Fruit fly (Drosophila melanogaster) whole organism, embryonic: ENCODE measurements around the gene Sec61alpha.

Experiments
- ATbp ChIP-seq: fragments of 200-800 bp; sonication (Bioruptor generic); optimal IDR thresholded peaks from 2 replicates; lab custom pipeline; 2017; ENCODE audit warnings: missing biosample characterization, mild to moderate bottlenecking, missing genetic modification characterization, missing genetic modification reagents
- Atf-2 ChIP-seq: fragments of 200-800 bp; sonication (Bioruptor generic); optimal IDR thresholded peaks from 2 replicates; lab custom pipeline; 2016; ENCODE audit warnings: missing biosample characterization, missing genetic modification characterization
- B-H2 ChIP-seq: fragments of 200-800 bp; sonication (Bioruptor generic); optimal IDR thresholded peaks from 2 replicates; lab custom pipeline; 2018; ENCODE audit warnings: missing biosample characterization, mild to moderate bottlenecking, missing genetic modification characterization
- CG1024 ChIP-seq: fragments of 200-800 bp; sonication (Bioruptor generic); IDR thresholded peaks from 2 replicates; pipeline ENCODE4 v1.3.6; 2022; ENCODE audit warnings: missing biosample characterization, missing genetic modification characterization
- CG10543 ChIP-seq: fragments of 200-800 bp; sonication (Bioruptor generic); optimal IDR thresholded peaks from 3 replicates; lab custom pipeline; 2017; ENCODE audit warnings: missing biosample characterization, mild to moderate bottlenecking, missing genetic modification characterization, moderate library complexity
- CG10565 ChIP-seq: fragments of 200-800 bp; sonication (Bioruptor generic); optimal IDR thresholded peaks from 3 replicates; lab custom pipeline; 2016; ENCODE audit warnings: missing biosample characterization, mild to moderate bottlenecking, missing genetic modification characterization
- CG12744 ChIP-seq: fragments of 200-800 bp; sonication (Bioruptor generic); optimal IDR thresholded peaks from 2 replicates; lab custom pipeline; 2016; ENCODE audit warnings: missing biosample characterization, missing genetic modification characterization
- CG13624 ChIP-seq: fragments of 200-800 bp; sonication (Bioruptor generic); optimal IDR thresholded peaks from 2 replicates; lab custom pipeline; 2016; ENCODE audit warnings: missing biosample characterization, missing genetic modification characterization
- CG14710 ChIP-seq: fragments of 200-800 bp; sonication (Bioruptor generic); optimal IDR thresholded peaks from 3 replicates; lab custom pipeline; 2019; ENCODE audit warnings: missing biosample characterization, mild to moderate bottlenecking, missing genetic modification characterization, moderate library complexity
- CG18262 ChIP-seq: fragments of 200-800 bp; optimal IDR thresholded peaks from 3 replicates; lab custom pipeline; 2019; ENCODE audit warnings: missing biosample characterization, mild to moderate bottlenecking, missing genetic modification characterization, moderate library complexity
- CG2875 ChIP-seq: fragments of 200-800 bp; sonication (Bioruptor generic); optimal IDR thresholded peaks from 2 replicates; lab custom pipeline; 2017; ENCODE audit warnings: missing biosample characterization, mild to moderate bottlenecking, missing genetic modification characterization, missing genetic modification reagents
- CG31365 ChIP-seq: fragments of 200-800 bp; sonication (Bioruptor generic); optimal IDR thresholded peaks from 2 replicates; lab custom pipeline; 2018; ENCODE audit warnings: missing biosample characterization, mild to moderate bottlenecking, missing genetic modification characterization
- CG31441 ChIP-seq: fragments of 200-800 bp; sonication (Bioruptor generic); IDR thresholded peaks from 2 replicates; pipeline ENCODE4 v1.3.6; 2022; ENCODE audit warnings: missing biosample characterization, missing genetic modification characterization
- CG33213 ChIP-seq: fragments of 200-800 bp; sonication (Bioruptor generic); optimal IDR thresholded peaks from 3 replicates; lab custom pipeline; 2016; ENCODE audit warnings: missing biosample characterization, missing genetic modification characterization
- CG4424 ChIP-seq: fragments of 200-800 bp; sonication (Bioruptor generic); optimal IDR thresholded peaks from 3 replicates; lab custom pipeline; 2016; ENCODE audit warnings: missing biosample characterization, missing genetic modification characterization
- CG6791 ChIP-seq: fragments of 200-800 bp; sonication (Bioruptor generic); IDR thresholded peaks from 3 replicates; pipeline ENCODE4 v1.3.6; 2022; ENCODE audit warnings: missing biosample characterization, missing genetic modification characterization; ENCODE audit not compliant: partially characterized antibody
- CG6813 ChIP-seq: fragments of 200-800 bp; sonication (Bioruptor generic); optimal IDR thresholded peaks from 2 replicates; lab custom pipeline; 2017; ENCODE audit warnings: missing biosample characterization, missing genetic modification characterization, mild to moderate bottlenecking, moderate library complexity, missing genetic modification reagents
- CG7556 ChIP-seq: fragments of 200-800 bp; sonication (Bioruptor generic); optimal IDR thresholded peaks from 2 replicates; lab custom pipeline; 2017; ENCODE audit warnings: missing biosample characterization, mild to moderate bottlenecking, missing genetic modification characterization
- CG9727 ChIP-seq: fragments of 200-800 bp; sonication (Bioruptor generic); optimal IDR thresholded peaks from 3 replicates; lab custom pipeline; 2017; ENCODE audit warnings: missing biosample characterization, mild to moderate bottlenecking, missing genetic modification characterization
- CG9932 ChIP-seq: fragments of 200-800 bp; sonication (Bioruptor generic); IDR thresholded peaks from 2 replicates; pipeline ENCODE4 v1.3.6; 2022; ENCODE audit warnings: missing biosample characterization, missing genetic modification characterization
- CkIIα-i1 ChIP-seq: fragments of 200-800 bp; sonication (Bioruptor generic); IDR thresholded peaks from 2 replicates; pipeline ENCODE4 v1.3.6; 2022; ENCODE audit warnings: missing biosample characterization, missing genetic modification characterization
- D19B ChIP-seq: fragments of 200-800 bp; sonication (Bioruptor generic); optimal IDR thresholded peaks from 2 replicates; lab custom pipeline; 2017; ENCODE audit warnings: missing biosample characterization, mild to moderate bottlenecking, missing genetic modification characterization
- E2f1 ChIP-seq: fragments of 200-800 bp; sonication (Bioruptor generic); IDR thresholded peaks from 2 replicates; pipeline ENCODE4 v1.3.6; 2022; ENCODE audit warnings: missing biosample characterization, missing genetic modification characterization
- E2f2 ChIP-seq: fragments of 200-800 bp; sonication (Bioruptor generic); IDR thresholded peaks from 2 replicates; pipeline ENCODE4 v1.3.6; 2022; ENCODE audit warnings: missing biosample characterization, missing genetic modification characterization
- Hmr ChIP-seq: fragments of 200-800 bp; sonication (Bioruptor generic); optimal IDR thresholded peaks from 3 replicates; lab custom pipeline; 2017; ENCODE audit warnings: mild to moderate bottlenecking, missing biosample characterization, missing genetic modification reagents, missing genetic modification characterization
- Hmx ChIP-seq: fragments of 200-800 bp; sonication (Bioruptor generic); optimal IDR thresholded peaks from 2 replicates; lab custom pipeline; 2016; ENCODE audit warnings: missing biosample characterization, missing genetic modification characterization
- Kr ChIP-seq: fragments of 200-800 bp; sonication (Bioruptor generic); optimal IDR thresholded peaks from 2 replicates; lab custom pipeline; 2017; ENCODE audit warnings: missing biosample characterization, mild to moderate bottlenecking, missing genetic modification characterization
- Nf-YC ChIP-seq: fragments of 200-800 bp; optimal IDR thresholded peaks from 3 replicates; lab custom pipeline; 2019; ENCODE audit warnings: missing biosample characterization, mild to moderate bottlenecking, missing genetic modification characterization, moderate library complexity
- Rfx ChIP-seq: fragments of 200-800 bp; sonication (Bioruptor generic); IDR thresholded peaks from 2 replicates; pipeline ENCODE4 v1.3.6; 2022; ENCODE audit warnings: missing biosample characterization, missing genetic modification characterization
- br ChIP-seq: fragments of >200 bp; optimal IDR thresholded peaks from 2 replicates; lab custom pipeline; 2017
- btn ChIP-seq: fragments of 200-800 bp; sonication (Bioruptor generic); optimal IDR thresholded peaks from 2 replicates; lab custom pipeline; 2016; ENCODE audit warnings: missing biosample characterization, missing genetic modification characterization
- chinmo ChIP-seq: fragments of 200-800 bp; sonication (Bioruptor generic); IDR thresholded peaks from 4 replicates; pipeline ENCODE4 v1.3.6; 2022; ENCODE audit warnings: missing biosample characterization, missing genetic modification characterization; ENCODE audit not compliant: partially characterized antibody
- ci ChIP-seq: fragments of 200-800 bp; sonication (Bioruptor generic); IDR thresholded peaks from 3 replicates; pipeline ENCODE4 v1.3.6; 2022; ENCODE audit warnings: missing biosample characterization, missing genetic modification characterization
- croc ChIP-seq: fragments of 200-800 bp; sonication (Bioruptor generic); conservative IDR thresholded peaks from 3 replicates; pipeline ENCODE4 v1.3.6; 2022; ENCODE audit warnings: missing biosample characterization, missing genetic modification characterization
- crp ChIP-seq, 2 experiments: fragments of 200-800 bp; sonication (Bioruptor generic); optimal IDR thresholded peaks; 2 replicates in 1 of 2; 3 replicates in 1 of 2; lab custom pipeline; 2017; ENCODE audit warnings: missing biosample characterization in 2 of 2, missing genetic modification characterization in 2 of 2, mild to moderate bottlenecking in 1 of 2, moderate library complexity in 1 of 2
- cwo ChIP-seq: fragments of 200-800 bp; sonication (Bioruptor generic); optimal IDR thresholded peaks from 3 replicates; lab custom pipeline; 2017; ENCODE audit warnings: missing biosample characterization, missing genetic modification characterization, mild to moderate bottlenecking, moderate library complexity, missing genetic modification reagents
- danr ChIP-seq: fragments of 200-800 bp; sonication (Bioruptor generic); IDR thresholded peaks from 2 replicates; pipeline ENCODE4 v1.3.6; 2022; ENCODE audit warnings: missing biosample characterization, missing genetic modification characterization
- dpn ChIP-seq, 2 experiments: fragments of 200-800 bp; sonication (Bioruptor generic); optimal IDR thresholded peaks; 3 replicates each; lab custom pipeline; 2016; ENCODE audit warnings: missing biosample characterization in 2 of 2, missing genetic modification characterization in 2 of 2
- en ChIP-seq: fragments of 200-800 bp; sonication (Bioruptor generic); optimal IDR thresholded peaks from 2 replicates; lab custom pipeline; 2016; ENCODE audit warnings: missing biosample characterization, missing genetic modification characterization
- ewg ChIP-seq: fragments of 200-800 bp; sonication (Bioruptor generic); optimal IDR thresholded peaks from 3 replicates; lab custom pipeline; 2017; ENCODE audit warnings: mild to moderate bottlenecking, missing biosample characterization, missing genetic modification reagents, missing genetic modification characterization
- hth ChIP-seq: fragments of >200 bp; optimal IDR thresholded peaks from 2 replicates; lab custom pipeline; 2017; ENCODE audit warnings: inconsistent platforms
- kni ChIP-seq: fragments of 200-800 bp; sonication (Bioruptor generic); optimal IDR thresholded peaks from 3 replicates; lab custom pipeline; 2017; ENCODE audit warnings: mild to moderate bottlenecking, missing biosample characterization, missing genetic modification reagents, missing genetic modification characterization
- lbe ChIP-seq: fragments of 200-800 bp; sonication (Bioruptor generic); optimal IDR thresholded peaks from 2 replicates; lab custom pipeline; 2016; ENCODE audit warnings: missing biosample characterization, mild to moderate bottlenecking, missing genetic modification characterization
- luna ChIP-seq: fragments of 200-800 bp; sonication (Bioruptor generic); optimal IDR thresholded peaks from 2 replicates; lab custom pipeline; 2016; ENCODE audit warnings: missing biosample characterization, missing genetic modification characterization
- pita ChIP-seq: fragments of 200-800 bp; sonication (Bioruptor generic); optimal IDR thresholded peaks from 2 replicates; lab custom pipeline; 2017; ENCODE audit warnings: missing biosample characterization, mild to moderate bottlenecking, missing genetic modification characterization
- pnt ChIP-seq: fragments of 200-800 bp; sonication (Bioruptor generic); optimal IDR thresholded peaks from 3 replicates; lab custom pipeline; 2016; ENCODE audit warnings: missing biosample characterization, missing genetic modification characterization
- sug ChIP-seq: fragments of 200-800 bp; optimal IDR thresholded peaks from 2 replicates; lab custom pipeline; 2019; ENCODE audit warnings: missing biosample characterization, mild to moderate bottlenecking, missing genetic modification characterization, moderate library complexity
- tio ChIP-seq: fragments of 200-800 bp; sonication (Bioruptor generic); optimal IDR thresholded peaks from 2 replicates; lab custom pipeline; 2017; ENCODE audit warnings: missing biosample characterization, missing genetic modification characterization, inconsistent platforms
- twi ChIP-seq: fragments of 200-800 bp; optimal IDR thresholded peaks from 2 replicates; lab custom pipeline; 2019; ENCODE audit warnings: missing biosample characterization, mild to moderate bottlenecking, missing genetic modification characterization, moderate library complexity
- wek ChIP-seq: fragments of 200-800 bp; sonication (Bioruptor generic); optimal IDR thresholded peaks from 3 replicates; lab custom pipeline; 2018; ENCODE audit warnings: missing biosample characterization, mild to moderate bottlenecking, missing genetic modification characterization, moderate library complexity
- wor ChIP-seq: fragments of 200-800 bp; sonication (Bioruptor generic); IDR thresholded peaks from 2 replicates; pipeline ENCODE4 v1.3.6; 2022; ENCODE audit warnings: missing biosample characterization, missing genetic modification characterization
- yki ChIP-seq: fragments of >200 bp; optimal IDR thresholded peaks from 3 replicates; lab custom pipeline; 2018

Sec61alpha gene

DNA sequence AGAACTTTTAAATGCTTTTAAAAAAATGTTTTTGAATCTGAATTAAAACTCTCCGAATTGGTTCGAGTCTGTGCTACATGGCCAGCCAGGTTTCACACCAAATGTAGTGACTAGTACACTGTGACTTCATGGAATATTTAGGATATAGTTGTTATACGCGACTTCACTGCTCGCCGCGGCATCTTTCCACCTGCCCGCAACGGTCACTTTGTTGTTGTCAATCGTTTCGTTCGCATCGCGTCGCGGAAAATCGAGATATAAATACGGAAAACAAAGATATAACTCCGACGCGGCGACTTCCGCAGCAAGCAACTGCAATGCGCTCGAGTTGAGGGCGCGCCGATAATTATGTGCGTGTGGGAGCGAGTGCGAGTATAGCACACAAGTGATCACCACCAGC is 18.1 kb upstream of the Sec61alpha start, which contains the start of gene CG31637 (continued):
- TF ChIP-seq ewg (GFP tag; lab: Kevin White, UChicago) (peak; percentile 19), CG10565 (GFP tag; lab: Kevin White, UChicago) (no peak), pita (GFP tag; lab: Kevin White, UChicago) (peak; percentile 81), CG12744 (GFP tag; lab: Kevin White, UChicago) (no peak), Hmr (GFP tag; lab: Kevin White, UChicago) (peak; percentile 61), Rfx (GFP tag; lab: Robert Waterston, UW) (peak; percentile 60), Nf-YC (tag; lab: Kevin White, UChicago) (peak; percentile 77), danr (GFP tag; lab: Robert Waterston, UW) (no peak), CG4424 (GFP tag; lab: Kevin White, UChicago) (no peak), hth (lab: Kevin White, UChicago) (no peak), lbe (GFP tag; lab: Kevin White, UChicago) (no peak), yki (lab: Kevin White, UChicago) (no peak), twi (tag; lab: Kevin White, UChicago) (no peak), crp (GFP tag; optimal IDR thresholded peaks at IDR 0.05; lab: Kevin White, UChicago) (no peak), dpn (GFP tag; optimal IDR thresholded peaks at IDR 0.05; lab: Kevin White, UChicago) (no peak), CG33213 (peak; percentile 71), CG9727 (GFP tag; lab: Kevin White, UChicago) (no peak), E2f2 (GFP tag; lab: Robert Waterston, UW) (peak; percentile 70), CG6813 (GFP tag; lab: Kevin White, UChicago) (no peak), B-H2 (peak; percentile 39), CG18262 (tag; lab: Kevin White, UChicago) (peak; percentile 0), luna (GFP tag; lab: Kevin White, UChicago) (no peak), Atf-2 (GFP tag; lab: Kevin White, UChicago) (no peak), wek (peak; percentile 61), Kr (no peak), sug (tag; lab: Kevin White, UChicago) (peak; percentile 49), btn (GFP tag; lab: Kevin White, UChicago) (no peak), CG31365 (tag; lab: Kevin White, UChicago) (no peak), CkIIα-i1 (GFP tag; lab: Robert Waterston, UW) (no peak), en (GFP tag; lab: Kevin White, UChicago) (no peak), CG2875 (GFP tag; lab: Kevin White, UChicago) (no peak), CG10543 (GFP tag; lab: Kevin White, UChicago) (peak; percentile 9), croc (no peak), CG14710 (tag; lab: Kevin White, UChicago) (peak; percentile 53), ci (GFP tag; lab: Robert Waterston, UW) (peak; percentile 65; the same call in 1 of the 3 replicates), CG7556 (no peak), CG6791 (GFP tag; lab: Robert Waterston, UW) (peak; percentile 52; the same call in 1 of the 3 replicates), cwo (GFP tag; lab: Kevin White, UChicago) (no peak), pnt (GFP tag; lab: Kevin White, UChicago) (no peak), chinmo (0 out of 4 replicates have a peak, but pooled peaks have one; percentile 55), D19B (GFP tag; lab: Kevin White, UChicago) (no peak), Hmx (GFP tag; lab: Kevin White, UChicago) (no peak), kni (no peak), wor (GFP tag; lab: Robert Waterston, UW) (no peak), ATbp (GFP tag; lab: Kevin White, UChicago) (no peak), CG31441 (GFP tag; lab: Robert Waterston, UW) (peak; percentile 59; the same call in 1 of the 2 replicates), CG9932 (GFP tag; lab: Robert Waterston, UW) (0 out of 2 replicates have a peak, but pooled peaks have one; percentile 9), tio (GFP tag; lab: Kevin White, UChicago) (no peak), E2f1 (GFP tag; lab: Robert Waterston, UW) (no peak), CG13624 (GFP tag; lab: Kevin White, UChicago) (peak; percentile 61), CG1024 (GFP tag; lab: Robert Waterston, UW) (no peak), br (lab: Kevin White, UChicago) (no peak)
